Worm (Caenorhabditis elegans) whole organism, young adult: ENCODE results near the gene F42F12.3.

Source experiments
- B0035.1 ChIP-seq: sonication (generic microtip); optimal IDR thresholded peaks from 2 replicates; lab custom pipeline; 2016; ENCODE audit warnings: missing genetic modification characterization, mild to moderate bottlenecking, missing compliant biosample characterization, missing genotype, missing genetic modification reagents
- F37B4.10 ChIP-seq: fragments of 200-800 bp; sonication (Bioruptor generic); IDR thresholded peaks from 2 replicates; pipeline ENCODE4 v1.3.6; 2022; ENCODE audit warnings: missing genetic modification characterization, missing compliant biosample characterization
- F39B2.1 ChIP-seq: fragments of 200-800 bp; sonication (Bioruptor generic); IDR thresholded peaks from 2 replicates; pipeline ENCODE4 v1.3.6; 2022; ENCODE audit warnings: missing genetic modification reagents, missing genetic modification characterization, missing compliant biosample characterization
- F49E8.2 ChIP-seq: sonication (generic microtip); optimal IDR thresholded peaks from 3 replicates; lab custom pipeline; 2017; ENCODE audit warnings: missing genetic modification characterization, mild to moderate bottlenecking, missing compliant biosample characterization, antibody characterized with exemption, moderate library complexity; ENCODE audit not compliant: insufficient read depth
- F52B5.7 ChIP-seq: sonication (generic microtip); optimal IDR thresholded peaks from 2 replicates; lab custom pipeline; 2016; ENCODE audit warnings: mild to moderate bottlenecking, missing genetic modification characterization, missing compliant biosample characterization
- K12H6.12 ChIP-seq: fragments of 200-800 bp; sonication (Bioruptor generic); optimal IDR thresholded peaks from 2 replicates; lab custom pipeline; 2018; ENCODE audit warnings: mild to moderate bottlenecking, missing genetic modification characterization, missing compliant biosample characterization
- T07F8.4 ChIP-seq: sonication (generic microtip); optimal IDR thresholded peaks from 2 replicates; lab custom pipeline; 2016; ENCODE audit warnings: mild to moderate bottlenecking, missing genetic modification characterization, moderate library complexity, missing compliant biosample characterization
- Y67H2A.10 ChIP-seq: fragments of 200-800 bp; sonication (Bioruptor generic); conservative IDR thresholded peaks from 2 replicates; pipeline ENCODE4 v1.3.6; 2022; ENCODE audit warnings: missing genetic modification reagents, missing genetic modification characterization, missing compliant biosample characterization
- Y95B8A.8 ChIP-seq: fragments of 200-800 bp; sonication (Bioruptor generic); IDR thresholded peaks from 2 replicates; pipeline ENCODE4 v1.3.6; 2022; ENCODE audit warnings: missing genetic modification reagents, missing genetic modification characterization, missing compliant biosample characterization
- aptf-3 ChIP-seq: fragments of 200-800 bp; sonication (Bioruptor generic); IDR thresholded peaks from 2 replicates; pipeline ENCODE4 v1.3.6; 2022; ENCODE audit warnings: missing genetic modification characterization, missing compliant biosample characterization
- atf-7 ChIP-seq: sonication (generic microtip); optimal IDR thresholded peaks from 2 replicates; lab custom pipeline; 2017; ENCODE audit warnings: mild to moderate bottlenecking, missing genetic modification characterization, missing compliant biosample characterization
- athp-1 ChIP-seq: sonication (generic microtip); optimal IDR thresholded peaks from 2 replicates; lab custom pipeline; 2017; ENCODE audit warnings: mild to moderate bottlenecking, missing genetic modification characterization, missing compliant biosample characterization
- bed-2 ChIP-seq: fragments of 200-800 bp; sonication (Bioruptor generic); IDR thresholded peaks from 2 replicates; pipeline ENCODE4 v1.3.6; 2022; ENCODE audit warnings: missing genetic modification reagents, missing genetic modification characterization, missing compliant biosample characterization
- cebp-2 ChIP-seq: fragments of 200-800 bp; sonication (Bioruptor generic); IDR thresholded peaks from 2 replicates; pipeline ENCODE4 v1.3.6; 2022; ENCODE audit warnings: missing genetic modification characterization, missing compliant biosample characterization
- ceh-100 ChIP-seq: fragments of 200-800 bp; sonication (Bioruptor generic); IDR thresholded peaks from 2 replicates; pipeline ENCODE4 v1.3.6; 2022; ENCODE audit warnings: missing genetic modification reagents, missing genetic modification characterization, missing compliant biosample characterization
- ceh-79 ChIP-seq: sonication (generic microtip); optimal IDR thresholded peaks from 2 replicates; lab custom pipeline; 2017; ENCODE audit warnings: mild to moderate bottlenecking, missing genetic modification characterization, missing compliant biosample characterization
- ceh-91 ChIP-seq: fragments of 200-800 bp; sonication (Bioruptor generic); IDR thresholded peaks from 2 replicates; pipeline ENCODE4 v1.3.6; 2022; ENCODE audit warnings: missing genetic modification reagents, missing genetic modification characterization, missing compliant biosample characterization
- chd-7 ChIP-seq: sonication (generic microtip); optimal IDR thresholded peaks from 2 replicates; lab custom pipeline; 2016; ENCODE audit warnings: mild to moderate bottlenecking, missing genetic modification characterization, moderate library complexity, missing compliant biosample characterization
- die-1 ChIP-seq: sonication (generic microtip); optimal IDR thresholded peaks from 2 replicates; lab custom pipeline; 2016; ENCODE audit warnings: missing genotype, mild to moderate bottlenecking, missing genetic modification characterization, missing compliant biosample characterization
- dox-1 ChIP-seq: fragments of 200-800 bp; sonication (Bioruptor generic); IDR thresholded peaks from 2 replicates; pipeline ENCODE4 v1.3.6; 2022; ENCODE audit warnings: missing genetic modification reagents, missing genetic modification characterization, missing compliant biosample characterization
- efl-1 ChIP-seq: fragments of 150-350 bp; optimal IDR thresholded peaks from 2 replicates; lab custom pipeline; 2014; ENCODE audit warnings: missing biosample characterization, missing genetic modification reagents, missing genetic modification characterization
- egl-18 ChIP-seq: fragments of 200-800 bp; sonication (Bioruptor generic); IDR thresholded peaks from 2 replicates; pipeline ENCODE4 v1.3.6; 2022; ENCODE audit warnings: missing genetic modification reagents, missing genetic modification characterization, missing compliant biosample characterization
- egrh-3 ChIP-seq: fragments of 200-800 bp; sonication (Bioruptor generic); IDR thresholded peaks from 2 replicates; pipeline ENCODE4 v1.3.6; 2022; ENCODE audit warnings: missing genetic modification reagents, missing genetic modification characterization, missing compliant biosample characterization
- ets-4 ChIP-seq: fragments of 200-800 bp; sonication (Bioruptor generic); optimal IDR thresholded peaks from 2 replicates; lab custom pipeline; 2018; ENCODE audit warnings: mild to moderate bottlenecking, missing genetic modification characterization, missing compliant biosample characterization
- him-1 ChIP-seq: sonication (generic microtip); optimal IDR thresholded peaks from 2 replicates; lab custom pipeline; 2016; ENCODE audit warnings: missing genotype, missing genetic modification reagents, missing genetic modification characterization, missing compliant biosample characterization
- hlh-26 ChIP-seq: fragments of 200-800 bp; sonication (Bioruptor generic); conservative IDR thresholded peaks from 2 replicates; pipeline ENCODE4 v1.3.6; 2022; ENCODE audit warnings: missing genetic modification reagents, missing genetic modification characterization, missing compliant biosample characterization
- hrde-1 ChIP-seq: sonication (generic microtip); optimal IDR thresholded peaks from 2 replicates; lab custom pipeline; 2016; ENCODE audit warnings: missing genetic modification characterization, mild to moderate bottlenecking, missing compliant biosample characterization, moderate library complexity, missing genotype, missing genetic modification reagents, borderline replicate concordance
- let-526 ChIP-seq: fragments of 200-800 bp; sonication (Bioruptor generic); IDR thresholded peaks from 2 replicates; pipeline ENCODE4 v1.3.6; 2022; ENCODE audit warnings: missing genetic modification reagents, missing genetic modification characterization, missing compliant biosample characterization
- lin-35 ChIP-seq, 3 experiments: fragments of 150-350 bp in 2 of 3; sonication (generic microtip) in 1 of 3; optimal IDR thresholded peaks; 2 replicates each; lab custom pipeline; 2014 to 2018; ENCODE audit warnings: missing biosample characterization in 3 of 3, missing genetic modification characterization in 3 of 3, missing genetic modification reagents in 3 of 3
- lin-40 ChIP-seq: sonication (generic microtip); optimal IDR thresholded peaks from 2 replicates; lab custom pipeline; 2016; ENCODE audit warnings: missing genetic modification characterization, mild to moderate bottlenecking, missing compliant biosample characterization, missing genotype, missing genetic modification reagents
- madf-10 ChIP-seq: sonication (generic microtip); optimal IDR thresholded peaks from 2 replicates; lab custom pipeline; 2016; ENCODE audit warnings: mild to moderate bottlenecking, missing genetic modification characterization, missing compliant biosample characterization
- madf-6 ChIP-seq: fragments of 200-800 bp; sonication (Bioruptor generic); IDR thresholded peaks from 2 replicates; pipeline ENCODE4 v1.3.6; 2022; ENCODE audit warnings: missing genetic modification reagents, missing genetic modification characterization, missing compliant biosample characterization
- mcd-1 ChIP-seq: fragments of 200-800 bp; sonication (Bioruptor generic); IDR thresholded peaks from 2 replicates; pipeline ENCODE4 v1.3.6; 2022; ENCODE audit warnings: missing genetic modification reagents, missing genetic modification characterization, missing compliant biosample characterization
- mes-4 ChIP-seq: sonication (generic microtip); optimal IDR thresholded peaks from 2 replicates; lab custom pipeline; 2016; ENCODE audit warnings: missing genotype, missing genetic modification characterization, missing compliant biosample characterization
- nhr-120 ChIP-seq: fragments of 200-800 bp; sonication (Bioruptor generic); IDR thresholded peaks from 2 replicates; pipeline ENCODE4 v1.3.6; 2022; ENCODE audit warnings: missing genetic modification characterization, missing compliant biosample characterization
- nhr-90 ChIP-seq: sonication (generic microtip); optimal IDR thresholded peaks from 2 replicates; lab custom pipeline; 2016; ENCODE audit warnings: missing genotype, mild to moderate bottlenecking, missing genetic modification characterization, missing compliant biosample characterization
- pbrm-1 ChIP-seq: fragments of 200-800 bp; sonication (Bioruptor generic); IDR thresholded peaks from 2 replicates; pipeline ENCODE4 v1.3.6; 2022; ENCODE audit warnings: missing genetic modification reagents, missing genetic modification characterization, missing compliant biosample characterization
- sdz-38 ChIP-seq: sonication (generic microtip); optimal IDR thresholded peaks from 2 replicates; lab custom pipeline; 2016; ENCODE audit warnings: missing genotype, missing genetic modification characterization, missing compliant biosample characterization
- sea-2 ChIP-seq: fragments of 200-800 bp; sonication (Bioruptor generic); IDR thresholded peaks from 2 replicates; pipeline ENCODE4 v1.3.6; 2022; ENCODE audit warnings: missing genetic modification characterization, missing compliant biosample characterization
- snpc-1.1 ChIP-seq: sonication (generic microtip); optimal IDR thresholded peaks from 2 replicates; lab custom pipeline; 2017; ENCODE audit warnings: missing genetic modification characterization, mild to moderate bottlenecking, missing compliant biosample characterization, antibody characterized with exemption, moderate library complexity, missing genotype, missing genetic modification reagents; ENCODE audit not compliant: insufficient read depth
- snpc-1.3 ChIP-seq: sonication (generic microtip); optimal IDR thresholded peaks from 2 replicates; lab custom pipeline; 2017; ENCODE audit warnings: missing genetic modification characterization, mild to moderate bottlenecking, missing compliant biosample characterization, antibody characterized with exemption, moderate library complexity, missing genotype, missing genetic modification reagents; ENCODE audit not compliant: insufficient read depth
- snpc-4 ChIP-seq, 5 experiments: fragments of 150-350 bp in 1 of 5; sonication (generic microtip) in 4 of 5; optimal IDR thresholded peaks; 2 replicates each; lab custom pipeline; 2014 to 2018; ENCODE audit warnings: missing genetic modification characterization in 5 of 5, missing biosample characterization in 3 of 5, antibody characterized with exemption in 2 of 5, mild to moderate bottlenecking in 2 of 5, missing compliant biosample characterization in 2 of 5, missing genotype in 2 of 5, moderate library complexity in 2 of 5, missing genetic modification reagents in 1 of 5
- tlf-1 ChIP-seq: fragments of 200-800 bp; sonication (Bioruptor generic); optimal IDR thresholded peaks from 2 replicates; lab custom pipeline; 2018; ENCODE audit warnings: mild to moderate bottlenecking, missing genetic modification characterization, missing compliant biosample characterization
- unc-62 ChIP-seq: fragments of 150-350 bp; optimal IDR thresholded peaks from 2 replicates; lab custom pipeline; 2014; ENCODE audit warnings: missing biosample characterization, missing genetic modification reagents, missing genetic modification characterization
- xnd-1 ChIP-seq: sonication (generic microtip); optimal IDR thresholded peaks from 2 replicates; lab custom pipeline; 2016; ENCODE audit warnings: missing genotype, missing genetic modification reagents, missing genetic modification characterization, missing compliant biosample characterization
- ztf-18 ChIP-seq: sonication (generic microtip); optimal IDR thresholded peaks from 2 replicates; lab custom pipeline; 2016; ENCODE audit warnings: missing genotype, mild to moderate bottlenecking, missing genetic modification characterization, missing compliant biosample characterization
- ztf-22 ChIP-seq: fragments of 200-800 bp; sonication (Bioruptor generic); optimal IDR thresholded peaks from 2 replicates; lab custom pipeline; 2018; ENCODE audit warnings: mild to moderate bottlenecking, missing genetic modification characterization, moderate library complexity, missing compliant biosample characterization
- ztf-26 ChIP-seq: sonication (generic microtip); optimal IDR thresholded peaks from 2 replicates; lab custom pipeline; 2017; ENCODE audit warnings: missing genetic modification characterization, missing compliant biosample characterization

Gene F42F12.3

ce11 chrX:12337846-12338490 is 12.4 kb upstream of the F42F12.3 start, which contains the start of gene srd-44:
Gene srd-44 (plus strand): TSS chrX:12338440.
- TF ChIP-seq die-1 (tag; lab: Kevin White, UChicago) (peak; percentile 71), snpc-1.1 (tag; lab: Kevin White, UChicago) (peak; percentile 18), tlf-1 (GFP tag; lab: Kevin White, UChicago) (no peak), F37B4.10 (no peak), lin-35 (GFP tag; optimal IDR thresholded peaks at IDR 0.05; lab: Kevin White, UChicago) (no peak), madf-6 (GFP tag; lab: Robert Waterston, UW) (no peak), ceh-100 (GFP tag; lab: Robert Waterston, UW) (no peak), snpc-1.3 (tag; lab: Kevin White, UChicago) (peak; percentile 64), hlh-26 (no peak), nhr-90 (tag; lab: Kevin White, UChicago) (peak; percentile 58), dox-1 (no peak; the same call in 1 of the 2 replicates), egl-18 (GFP tag; lab: Robert Waterston, UW) (no peak), pbrm-1 (GFP tag; lab: Robert Waterston, UW) (peak; percentile 83), Y67H2A.10 (no peak), egrh-3 (GFP tag; lab: Robert Waterston, UW) (no peak; the same call in 1 of the 2 replicates), F49E8.2 (tag; lab: Kevin White, UChicago) (no peak), athp-1 (tag; lab: Kevin White, UChicago) (peak; percentile 45), sdz-38 (tag; lab: Kevin White, UChicago) (no peak), B0035.1 (tag; lab: Kevin White, UChicago) (peak; percentile 16), xnd-1 (tag; lab: Kevin White, UChicago) (no peak), aptf-3 (GFP tag; lab: Robert Waterston, UW) (no peak), bed-2 (GFP tag; lab: Robert Waterston, UW) (no peak), T07F8.4 (tag; lab: Kevin White, UChicago) (peak; percentile 52), sea-2 (no peak), ets-4 (GFP tag; lab: Kevin White, UChicago) (no peak), snpc-4 (GFP tag; optimal IDR thresholded peaks at IDR 0.05; lab: Kevin White, UChicago) (peak; percentile 56), snpc-4 (tag; optimal IDR thresholded peaks at IDR 0.05; lab: Kevin White, UChicago) (no peak), Y95B8A.8 (GFP tag; lab: Robert Waterston, UW) (no peak), let-526 (GFP tag; lab: Robert Waterston, UW) (no peak), K12H6.12 (tag; lab: Kevin White, UChicago) (no peak), cebp-2 (no peak), atf-7 (no peak), F52B5.7 (tag; lab: Kevin White, UChicago) (no peak), hrde-1 (peak; percentile 26), madf-10 (peak; percentile 36), ztf-26 (tag; lab: Kevin White, UChicago) (peak; percentile 63), chd-7 (tag; lab: Kevin White, UChicago) (no peak), efl-1 (GFP tag; lab: Kevin White, UChicago) (no peak), unc-62 (GFP tag; lab: Kevin White, UChicago) (no peak), F39B2.1 (GFP tag; lab: Robert Waterston, UW) (no peak), ceh-79 (tag; lab: Kevin White, UChicago) (no peak), him-1 (tag; lab: Kevin White, UChicago) (peak; percentile 72), mes-4 (no peak), lin-40 (tag; lab: Kevin White, UChicago) (no peak), mcd-1 (GFP tag; lab: Robert Waterston, UW) (no peak), nhr-120 (GFP tag; lab: Robert Waterston, UW) (no peak), ceh-91 (no peak), ztf-22 (GFP tag; lab: Kevin White, UChicago) (no peak), ztf-18 (peak; percentile 30)
